Fruit fly (Drosophila melanogaster) whole organism, embryonic: ENCODE measurements around the gene Polr3F.

ENCODE experiments used
- CG11560 ChIP-seq: fragments of 200-800 bp; sonication (Bioruptor generic); IDR thresholded peaks from 3 replicates; pipeline ENCODE4 v1.3.6; 2022; ENCODE audit warnings: missing biosample characterization, missing genetic modification characterization
- CG12236 ChIP-seq: fragments of 200-800 bp; sonication (Bioruptor generic); optimal IDR thresholded peaks from 2 replicates; lab custom pipeline; 2016; ENCODE audit warnings: missing biosample characterization, missing genetic modification characterization
- CG12391 ChIP-seq: fragments of 200-800 bp; sonication (Bioruptor generic); optimal IDR thresholded peaks from 3 replicates; lab custom pipeline; 2018; ENCODE audit warnings: missing biosample characterization, mild to moderate bottlenecking, missing genetic modification characterization, moderate library complexity
- CG13894 ChIP-seq: fragments of 200-800 bp; sonication (Bioruptor generic); optimal IDR thresholded peaks from 3 replicates; lab custom pipeline; 2018; ENCODE audit warnings: missing biosample characterization, mild to moderate bottlenecking, missing genetic modification characterization, moderate library complexity
- CG16779 ChIP-seq: fragments of 200-800 bp; sonication (Bioruptor generic); IDR thresholded peaks from 2 replicates; pipeline ENCODE4 v1.3.6; 2022; ENCODE audit warnings: missing biosample characterization, missing genetic modification characterization
- CG16813 ChIP-seq: fragments of 200-800 bp; sonication (Bioruptor generic); IDR thresholded peaks from 3 replicates; pipeline ENCODE4 v1.3.6; 2022; ENCODE audit warnings: missing biosample characterization, missing genetic modification characterization; ENCODE audit not compliant: partially characterized antibody
- CG16863 ChIP-seq: fragments of 200-800 bp; sonication (Bioruptor generic); optimal IDR thresholded peaks from 3 replicates; lab custom pipeline; 2016; ENCODE audit warnings: missing biosample characterization, missing genetic modification characterization
- CG17829 ChIP-seq: fragments of 200-800 bp; optimal IDR thresholded peaks from 2 replicates; lab custom pipeline; 2019; ENCODE audit warnings: missing biosample characterization, mild to moderate bottlenecking, missing genetic modification characterization, moderate library complexity
- CG4360 ChIP-seq: fragments of 200-800 bp; sonication (Bioruptor generic); IDR thresholded peaks from 2 replicates; pipeline ENCODE4 v1.3.6; 2022; ENCODE audit warnings: missing biosample characterization, missing genetic modification characterization
- CG4404 ChIP-seq: fragments of 200-800 bp; sonication (Bioruptor generic); IDR thresholded peaks from 2 replicates; pipeline ENCODE4 v1.3.6; 2022; ENCODE audit warnings: missing biosample characterization, missing genetic modification characterization
- CG4854 ChIP-seq: fragments of 200-800 bp; sonication (Bioruptor generic); optimal IDR thresholded peaks from 2 replicates; lab custom pipeline; 2016; ENCODE audit warnings: missing biosample characterization, missing genetic modification characterization, inconsistent platforms
- CG5180 ChIP-seq: fragments of 200-800 bp; sonication (Bioruptor generic); optimal IDR thresholded peaks from 3 replicates; lab custom pipeline; 2017; ENCODE audit warnings: missing biosample characterization, missing genetic modification characterization, mild to moderate bottlenecking, moderate library complexity, missing genetic modification reagents
- CG6272 ChIP-seq: fragments of 200-800 bp; sonication (Bioruptor generic); IDR thresholded peaks from 2 replicates; pipeline ENCODE4 v1.3.6; 2022; ENCODE audit warnings: missing biosample characterization, missing genetic modification characterization
- CG8089 ChIP-seq: fragments of 200-800 bp; sonication (Bioruptor generic); optimal IDR thresholded peaks from 3 replicates; lab custom pipeline; 2016; ENCODE audit warnings: missing biosample characterization, missing genetic modification characterization
- CG8290 ChIP-seq, 3 experiments: fragments of 200-800 bp; sonication (Bioruptor generic); optimal IDR thresholded peaks; 2 replicates each; lab custom pipeline; 2016 to 2019; ENCODE audit warnings: missing biosample characterization in 3 of 3, missing genetic modification characterization in 3 of 3, mild to moderate bottlenecking in 2 of 3, moderate library complexity in 1 of 3
- CG8924 ChIP-seq: fragments of 200-800 bp; optimal IDR thresholded peaks from 3 replicates; lab custom pipeline; 2019; ENCODE audit warnings: missing biosample characterization, mild to moderate bottlenecking, missing genetic modification characterization, moderate library complexity
- CG8944 ChIP-seq: fragments of 200-800 bp; sonication (Bioruptor generic); optimal IDR thresholded peaks from 3 replicates; lab custom pipeline; 2016; ENCODE audit warnings: missing biosample characterization, missing genetic modification characterization
- CkIIα-i1 ChIP-seq: fragments of 200-800 bp; sonication (Bioruptor generic); IDR thresholded peaks from 2 replicates; pipeline ENCODE4 v1.3.6; 2022; ENCODE audit warnings: missing biosample characterization, missing genetic modification characterization
- Dll ChIP-seq: fragments of 200-800 bp; sonication (Bioruptor generic); IDR thresholded peaks from 4 replicates; pipeline ENCODE4 v1.3.6; 2022; ENCODE audit warnings: missing biosample characterization, missing genetic modification characterization; ENCODE audit not compliant: partially characterized antibody
- E2f1 ChIP-seq: fragments of 200-800 bp; sonication (Bioruptor generic); IDR thresholded peaks from 2 replicates; pipeline ENCODE4 v1.3.6; 2022; ENCODE audit warnings: missing biosample characterization, missing genetic modification characterization
- Mrtf ChIP-seq: fragments of 200-800 bp; sonication (Bioruptor generic); IDR thresholded peaks from 3 replicates; pipeline ENCODE4 v1.3.6; 2022; ENCODE audit warnings: missing biosample characterization, missing genetic modification characterization
- NC2β ChIP-seq: fragments of 200-800 bp; sonication (Bioruptor generic); optimal IDR thresholded peaks from 2 replicates; lab custom pipeline; 2016; ENCODE audit warnings: missing biosample characterization, missing genetic modification characterization
- Rx ChIP-seq: fragments of 200-800 bp; sonication (Bioruptor generic); IDR thresholded peaks from 2 replicates; pipeline ENCODE4 v1.3.6; 2022; ENCODE audit warnings: missing biosample characterization, missing genetic modification characterization
- Six4 ChIP-seq: fragments of 200-800 bp; sonication (Bioruptor generic); optimal IDR thresholded peaks from 2 replicates; lab custom pipeline; 2016; ENCODE audit warnings: missing biosample characterization, missing genetic modification characterization
- Sox100B ChIP-seq: fragments of 200-800 bp; sonication (Bioruptor generic); optimal IDR thresholded peaks from 3 replicates; lab custom pipeline; 2018; ENCODE audit warnings: missing biosample characterization, mild to moderate bottlenecking, missing genetic modification characterization
- Taf1 ChIP-seq: fragments of 200-800 bp; sonication (Bioruptor generic); IDR thresholded peaks from 2 replicates; pipeline ENCODE4 v1.3.6; 2022; ENCODE audit warnings: missing biosample characterization, missing genetic modification characterization
- ato ChIP-seq: fragments of 200-800 bp; sonication (Bioruptor generic); IDR thresholded peaks from 2 replicates; pipeline ENCODE4 v1.3.6; 2022; ENCODE audit warnings: missing biosample characterization, missing genetic modification characterization; ENCODE audit not compliant: partially characterized antibody
- az2 ChIP-seq: fragments of 200-800 bp; sonication (Bioruptor generic); optimal IDR thresholded peaks from 3 replicates; lab custom pipeline; 2016; ENCODE audit warnings: missing biosample characterization, missing genetic modification characterization
- bbx ChIP-seq: fragments of 200-800 bp; sonication (Bioruptor generic); IDR thresholded peaks from 2 replicates; pipeline ENCODE4 v1.3.6; 2022; ENCODE audit warnings: missing biosample characterization, missing genetic modification characterization; ENCODE audit not compliant: partially characterized antibody
- bsh ChIP-seq, 2 experiments: fragments of 200-800 bp; sonication (Bioruptor generic); optimal IDR thresholded peaks; 2 replicates each; lab custom pipeline; 2017 to 2018; ENCODE audit warnings: mild to moderate bottlenecking in 2 of 2, missing biosample characterization in 2 of 2, missing genetic modification characterization in 2 of 2, moderate library complexity in 1 of 2
- gcm2 ChIP-seq: fragments of 200-800 bp; sonication (Bioruptor generic); optimal IDR thresholded peaks from 2 replicates; lab custom pipeline; 2016; ENCODE audit warnings: missing biosample characterization, missing genetic modification characterization
- hb ChIP-seq: fragments of 200-800 bp; sonication (Bioruptor generic); IDR thresholded peaks from 3 replicates; pipeline ENCODE4 v1.3.6; 2022; ENCODE audit warnings: missing biosample characterization, missing genetic modification characterization; ENCODE audit not compliant: partially characterized antibody
- knrl ChIP-seq: fragments of 200-800 bp; sonication (Bioruptor generic); IDR thresholded peaks from 3 replicates; pipeline ENCODE4 v1.3.6; 2022; ENCODE audit warnings: missing biosample characterization, missing genetic modification characterization; ENCODE audit not compliant: partially characterized antibody
- lbe ChIP-seq: fragments of 200-800 bp; sonication (Bioruptor generic); optimal IDR thresholded peaks from 2 replicates; lab custom pipeline; 2016; ENCODE audit warnings: missing biosample characterization, mild to moderate bottlenecking, missing genetic modification characterization
- lola ChIP-seq, 3 experiments: fragments of >200 bp in 2 of 3; fragments of 200-800 bp in 1 of 3; sonication (Bioruptor generic) in 1 of 3; optimal IDR thresholded peaks; 2 replicates each; lab custom pipeline; 2017 to 2019; ENCODE audit warnings: missing biosample characterization in 3 of 3, missing genetic modification characterization in 3 of 3, mild to moderate bottlenecking in 1 of 3, moderate library complexity in 1 of 3
- luna ChIP-seq: fragments of 200-800 bp; sonication (Bioruptor generic); optimal IDR thresholded peaks from 2 replicates; lab custom pipeline; 2016; ENCODE audit warnings: missing biosample characterization, missing genetic modification characterization
- nerfin-1 ChIP-seq: fragments of 200-800 bp; sonication (Bioruptor generic); optimal IDR thresholded peaks from 3 replicates; lab custom pipeline; 2019; ENCODE audit warnings: missing biosample characterization, mild to moderate bottlenecking, missing genetic modification characterization, moderate library complexity
- pan ChIP-seq, 4 experiments: fragments of >200 bp in 3 of 4; fragments of 200-800 bp in 1 of 4; sonication (Bioruptor generic) in 1 of 4; optimal IDR thresholded peaks in 3 of 4; IDR thresholded peaks in 1 of 4; 2 replicates each; pipeline versions ENCODE4 v1.3.6 to Lab custom; 2017 to 2022; ENCODE audit warnings: missing biosample characterization in 2 of 4, missing genetic modification characterization in 2 of 4, mixed read lengths in 1 of 4
- psq ChIP-seq: fragments of 200-800 bp; sonication (Bioruptor generic); optimal IDR thresholded peaks from 2 replicates; lab custom pipeline; 2017; ENCODE audit warnings: missing biosample characterization, missing genetic modification characterization
- pum ChIP-seq: fragments of 200-800 bp; sonication (Bioruptor generic); optimal IDR thresholded peaks from 2 replicates; lab custom pipeline; 2016; ENCODE audit warnings: missing biosample characterization, missing genetic modification characterization
- shn ChIP-seq: fragments of 200-800 bp; sonication (Bioruptor generic); optimal IDR thresholded peaks from 3 replicates; lab custom pipeline; 2016; ENCODE audit warnings: missing biosample characterization, missing genetic modification characterization
- slbo ChIP-seq: fragments of 200-800 bp; sonication (Bioruptor generic); IDR thresholded peaks from 2 replicates; pipeline ENCODE4 v1.3.6; 2022; ENCODE audit warnings: missing biosample characterization, missing genetic modification characterization
- slou ChIP-seq: fragments of 200-800 bp; sonication (Bioruptor generic); optimal IDR thresholded peaks from 3 replicates; lab custom pipeline; 2016; ENCODE audit warnings: missing biosample characterization, missing genetic modification characterization
- sug ChIP-seq: fragments of 200-800 bp; optimal IDR thresholded peaks from 2 replicates; lab custom pipeline; 2019; ENCODE audit warnings: missing biosample characterization, mild to moderate bottlenecking, missing genetic modification characterization, moderate library complexity
- tap ChIP-seq: fragments of 200-800 bp; optimal IDR thresholded peaks from 3 replicates; lab custom pipeline; 2019; ENCODE audit warnings: missing biosample characterization, mild to moderate bottlenecking, missing genetic modification characterization, moderate library complexity
- unc-4 ChIP-seq: fragments of 200-800 bp; sonication (Bioruptor generic); IDR thresholded peaks from 2 replicates; pipeline ENCODE4 v1.3.6; 2022; ENCODE audit warnings: missing biosample characterization, missing genetic modification characterization; ENCODE audit not compliant: partially characterized antibody
- zen ChIP-seq: fragments of 200-800 bp; sonication (Bioruptor generic); optimal IDR thresholded peaks from 3 replicates; lab custom pipeline; 2018; ENCODE audit warnings: missing biosample characterization, mild to moderate bottlenecking, missing genetic modification characterization, moderate library complexity

Gene Polr3F

dm6 chr3R:22410537-22411360 lies 43.6 kb upstream of the Polr3F start, which contains the start of the genes CG13850 and lqfR (continued):
- TF ChIP-seq Dll (GFP tag; lab: Robert Waterston, UW) (no peak), lola (GFP tag; optimal IDR thresholded peaks at IDR 0.05; lab: Kevin White, UChicago) (peak in 1 of 3 experiments; percentile 73), CG5180 (no peak), E2f1 (GFP tag; lab: Robert Waterston, UW) (0 out of 2 replicates have a peak, but pooled peaks have one; percentile 17), sug (tag; lab: Kevin White, UChicago) (peak; percentile 77), pan (optimal IDR thresholded peaks at IDR 0.05; lab: Kevin White, UChicago) (no peak), pan (GFP tag; optimal IDR thresholded peaks at IDR 0.05 in 1 of 2, IDR thresholded peaks at IDR 0.05 in 1 of 2) (no peak), az2 (GFP tag; lab: Kevin White, UChicago) (peak; percentile 71), bbx (GFP tag; lab: Robert Waterston, UW) (0 out of 2 replicates have a peak, but pooled peaks have one; percentile 6), CG8924 (tag; lab: Kevin White, UChicago) (peak; percentile 63), Mrtf (peak; percentile 40; the same call in 1 of the 3 replicates), CG8089 (GFP tag; lab: Kevin White, UChicago) (peak; percentile 52), unc-4 (no peak), nerfin-1 (tag; lab: Kevin White, UChicago) (peak; percentile 33), CG16779 (no peak), CG4854 (GFP tag; lab: Kevin White, UChicago) (peak; percentile 79), psq (peak; percentile 8), CG16863 (GFP tag; lab: Kevin White, UChicago) (peak; percentile 65), CG12236 (GFP tag; lab: Kevin White, UChicago) (peak; percentile 26), hb (GFP tag; lab: Robert Waterston, UW) (no peak), Six4 (GFP tag; lab: Kevin White, UChicago) (peak; percentile 69), CG4360 (GFP tag; lab: Robert Waterston, UW) (no peak), slbo (peak; percentile 79), ato (no peak), CkIIα-i1 (no peak), gcm2 (GFP tag; lab: Kevin White, UChicago) (peak; percentile 60), CG11560 (tag; lab: Robert Waterston, UW) (no peak; the same call in 2 of the 3 replicates), CG4404 (GFP tag; lab: Robert Waterston, UW) (peak; percentile 66; the same call in 1 of the 2 replicates), luna (GFP tag; lab: Kevin White, UChicago) (peak; percentile 15), CG8290 (GFP tag; optimal IDR thresholded peaks at IDR 0.05; lab: Kevin White, UChicago) (peak; percentile 81), CG8290 (tag; optimal IDR thresholded peaks at IDR 0.05; lab: Kevin White, UChicago) (peak in 1 of 2 experiments; percentile 69), zen (tag; lab: Kevin White, UChicago) (peak; percentile 29), slou (GFP tag; lab: Kevin White, UChicago) (peak; percentile 47), CG16813 (GFP tag; lab: Robert Waterston, UW) (no peak), NC2β (GFP tag; lab: Kevin White, UChicago) (peak; percentile 74), shn (peak; percentile 83), CG8944 (GFP tag; lab: Kevin White, UChicago) (peak; percentile 72), knrl (GFP tag; lab: Robert Waterston, UW) (no peak), Sox100B (GFP tag; lab: Kevin White, UChicago) (peak; percentile 82), CG13894 (tag; lab: Kevin White, UChicago) (no peak), Taf1 (no peak; the same call in 1 of the 2 replicates), CG6272 (peak; percentile 14; the same call in 1 of the 2 replicates), lbe (GFP tag; lab: Kevin White, UChicago) (peak; percentile 38), pum (peak; percentile 78), bsh (GFP tag; optimal IDR thresholded peaks at IDR 0.05; lab: Kevin White, UChicago) (peak in 1 of 2 experiments; percentile 38), CG17829 (tag; lab: Kevin White, UChicago) (peak; percentile 54), tap (tag; lab: Kevin White, UChicago) (no peak), CG12391 (tag; lab: Kevin White, UChicago) (peak; percentile 80), Rx (GFP tag; lab: Robert Waterston, UW) (no peak)
